Worm (Caenorhabditis elegans) whole organism, early embryonic: ENCODE results near the gene spp-14.

Experiments
- aly-1 ChIP-seq: sonication (generic microtip); optimal IDR thresholded peaks from 2 replicates; lab custom pipeline; 2016; ENCODE audit warnings: missing genetic modification characterization, missing compliant biosample characterization
- ceh-36 ChIP-seq: sonication (generic microtip); optimal IDR thresholded peaks from 2 replicates; lab custom pipeline; 2016; ENCODE audit warnings: missing genetic modification characterization, inconsistent platforms, missing compliant biosample characterization
- tra-4 ChIP-seq: sonication (generic microtip); optimal IDR thresholded peaks from 2 replicates; lab custom pipeline; 2017; ENCODE audit warnings: missing genetic modification characterization, missing compliant biosample characterization

ce11 chrX:7710187-7710586, 15.6 kb upstream of the spp-14 start:
- TF ChIP-seq tra-4 (tag; lab: Kevin White, UChicago) (no peak), ceh-36 (no peak), aly-1 (tag; lab: Kevin White, UChicago) (no peak)
